Worm (Caenorhabditis elegans) whole organism, midembryonic: ENCODE data around the gene T22D1.17.

Experiments
- T22C8.4 ChIP-seq: fragments of 200-800 bp; sonication (Bioruptor generic); IDR thresholded peaks from 2 replicates; pipeline ENCODE4 v1.3.6; 2022; ENCODE audit warnings: missing genetic modification characterization, missing compliant biosample characterization
- cog-1 ChIP-seq: sonication (generic microtip); optimal IDR thresholded peaks from 2 replicates; lab custom pipeline; 2016; ENCODE audit warnings: missing genetic modification characterization, missing compliant biosample characterization
- flt-1 ChIP-seq: fragments of 200-800 bp; sonication (Bioruptor generic); IDR thresholded peaks from 2 replicates; pipeline ENCODE4 v1.3.6; 2022; ENCODE audit warnings: missing genetic modification characterization, missing compliant biosample characterization
- klf-2 ChIP-seq: fragments of 200-800 bp; sonication (Bioruptor generic); conservative IDR thresholded peaks from 2 replicates; pipeline ENCODE4 v1.3.6; 2022; ENCODE audit warnings: missing genetic modification reagents, missing genetic modification characterization, missing compliant biosample characterization
- med-1 ChIP-seq: sonication (generic microtip); optimal IDR thresholded peaks from 2 replicates; lab custom pipeline; 2017; ENCODE audit warnings: missing genetic modification characterization, mild to moderate bottlenecking, missing compliant biosample characterization, antibody characterized with exemption, missing genetic modification reagents; ENCODE audit not compliant: insufficient read depth
- ref-1 ChIP-seq: fragments of 200-800 bp; sonication (Bioruptor generic); conservative IDR thresholded peaks from 2 replicates; pipeline ENCODE4 v1.3.6; 2022; ENCODE audit warnings: missing genetic modification reagents, missing genetic modification characterization, missing compliant biosample characterization
- tab-1 ChIP-seq: fragments of 200-800 bp; sonication (Bioruptor generic); IDR thresholded peaks from 2 replicates; pipeline ENCODE4 v1.3.6; 2022; ENCODE audit warnings: missing genetic modification characterization, missing compliant biosample characterization
- ztf-23 ChIP-seq: fragments of 200-800 bp; sonication (Bioruptor generic); IDR thresholded peaks from 2 replicates; pipeline ENCODE4 v1.3.6; 2022; ENCODE audit warnings: missing genetic modification reagents, missing genetic modification characterization, missing compliant biosample characterization
- ztf-29 ChIP-seq: fragments of 200-800 bp; sonication (Bioruptor generic); IDR thresholded peaks from 2 replicates; pipeline ENCODE4 v1.3.6; 2022; ENCODE audit warnings: missing genetic modification reagents, missing genetic modification characterization, missing compliant biosample characterization

T22D1.17 gene

ce11 chrIV:6905947-6906489 lies at the start of gene T22D1.17, which contains the start of gene T22D1.8:
Gene T22D1.17, plus strand, starts transcription at chrIV:6905997.
Gene T22D1.8, minus strand, starts transcription at chrIV:6906348.
- TF ChIP-seq med-1 (GFP tag; lab: Kevin White, UChicago) (no peak), ref-1 (GFP tag; lab: Robert Waterston, UW) (no peak), flt-1 (no peak), cog-1 (tag; lab: Kevin White, UChicago) (no peak), T22C8.4 (no peak)

- TF ChIP-seq ref-1 (GFP tag; lab: Robert Waterston, UW) (no peak), tab-1 (GFP tag; lab: Robert Waterston, UW) (no peak), klf-2 (GFP tag; lab: Robert Waterston, UW) (no peak), med-1 (GFP tag; lab: Kevin White, UChicago) (no peak), flt-1 (no peak), T22C8.4 (no peak), ztf-29 (GFP tag; lab: Robert Waterston, UW) (no peak), cog-1 (tag; lab: Kevin White, UChicago) (no peak), ztf-23 (GFP tag; lab: Robert Waterston, UW) (no peak)
Observed at ce11 chrIV:6859270-6859669, 46.5 kb upstream of the T22D1.17 start, which contains the start of gene R13H7.2. Gene R13H7.2, minus strand, starts transcription at chrIV:6859370.

ce11 chrIV:6867791-6868190 lies 38.0 kb upstream of the T22D1.17 start, which contains the start of gene srx-20:
Gene srx-20, plus strand, starts transcription at chrIV:6868091.
- TF ChIP-seq med-1 (GFP tag; lab: Kevin White, UChicago) (no peak), T22C8.4 (no peak)

ce11 chrIV:6872958-6873357 lies 32.8 kb upstream of the T22D1.17 start, which contains the start of gene srx-19:
Gene srx-19, plus strand, starts transcription at chrIV:6873258.
- no peak for TF ChIP-seq tab-1 (GFP tag; lab: Robert Waterston, UW)
- TF ChIP-seq ztf-29 (GFP tag; lab: Robert Waterston, UW) = no peak
- TF ChIP-seq cog-1 (tag; lab: Kevin White, UChicago) = no peak
- TF ChIP-seq flt-1 = no peak
- TF ChIP-seq med-1 (GFP tag; lab: Kevin White, UChicago) = no peak
- TF ChIP-seq T22C8.4 = no peak
- TF ChIP-seq klf-2 (GFP tag; lab: Robert Waterston, UW) = no peak
- no peak for TF ChIP-seq ref-1 (GFP tag; lab: Robert Waterston, UW)
- TF ChIP-seq ztf-23 (GFP tag; lab: Robert Waterston, UW) = no peak

- TF ChIP-seq med-1 (GFP tag; lab: Kevin White, UChicago) (no peak), ztf-29 (GFP tag; lab: Robert Waterston, UW) (no peak), cog-1 (tag; lab: Kevin White, UChicago) (no peak), ref-1 (GFP tag; lab: Robert Waterston, UW) (no peak), flt-1 (no peak), T22C8.4 (no peak), ztf-23 (GFP tag; lab: Robert Waterston, UW) (no peak), klf-2 (GFP tag; lab: Robert Waterston, UW) (no peak), tab-1 (GFP tag; lab: Robert Waterston, UW) (no peak)
Observed at ce11 chrIV:6878912-6879554, 26.8 kb upstream of the T22D1.17 start.

- TF ChIP-seq tab-1 (GFP tag; lab: Robert Waterston, UW) = no peak
- no peak for TF ChIP-seq klf-2 (GFP tag; lab: Robert Waterston, UW)
- no peak for TF ChIP-seq cog-1 (tag; lab: Kevin White, UChicago)
- TF ChIP-seq ztf-23 (GFP tag; lab: Robert Waterston, UW) = no peak
- no peak for TF ChIP-seq ref-1 (GFP tag; lab: Robert Waterston, UW)
- no peak for TF ChIP-seq ztf-29 (GFP tag; lab: Robert Waterston, UW)
- TF ChIP-seq flt-1 = no peak
Observed at ce11 chrIV:6879666-6880210, 26.1 kb upstream of the T22D1.17 start.

- TF ChIP-seq med-1 (GFP tag; lab: Kevin White, UChicago) = no peak
- TF ChIP-seq klf-2 (GFP tag; lab: Robert Waterston, UW) = no peak
- no peak for TF ChIP-seq cog-1 (tag; lab: Kevin White, UChicago)
- no peak for TF ChIP-seq flt-1
- TF ChIP-seq ztf-29 (GFP tag; lab: Robert Waterston, UW) = no peak
- no peak for TF ChIP-seq ref-1 (GFP tag; lab: Robert Waterston, UW)
- TF ChIP-seq T22C8.4 = no peak
Observed at ce11 chrIV:6880415-6880814, 25.4 kb upstream of the T22D1.17 start.

- TF ChIP-seq tab-1 (GFP tag; lab: Robert Waterston, UW) (no peak), klf-2 (GFP tag; lab: Robert Waterston, UW) (no peak), cog-1 (tag; lab: Kevin White, UChicago) (no peak), med-1 (GFP tag; lab: Kevin White, UChicago) (no peak), ztf-29 (GFP tag; lab: Robert Waterston, UW) (no peak), ztf-23 (GFP tag; lab: Robert Waterston, UW) (no peak), flt-1 (no peak), ref-1 (GFP tag; lab: Robert Waterston, UW) (no peak), T22C8.4 (no peak)
Observed at ce11 chrIV:6881183-6881582, 24.6 kb upstream of the T22D1.17 start.

- no peak for TF ChIP-seq ztf-23 (GFP tag; lab: Robert Waterston, UW)
- TF ChIP-seq flt-1 = no peak
- no peak for TF ChIP-seq ref-1 (GFP tag; lab: Robert Waterston, UW)
- TF ChIP-seq tab-1 (GFP tag; lab: Robert Waterston, UW) = no peak
- no peak for TF ChIP-seq med-1 (GFP tag; lab: Kevin White, UChicago)
- no peak for TF ChIP-seq klf-2 (GFP tag; lab: Robert Waterston, UW)
- TF ChIP-seq ztf-29 (GFP tag; lab: Robert Waterston, UW) = no peak
- TF ChIP-seq cog-1 (tag; lab: Kevin White, UChicago) = no peak
- no peak for TF ChIP-seq T22C8.4
Observed at ce11 chrIV:6883342-6883741, 22.5 kb upstream of the T22D1.17 start, which contains the start of gene tre-2. Gene tre-2, minus strand, starts transcription at chrIV:6883442.
